Worm (Caenorhabditis elegans): ENCODE results near the gene C32C4.3.

Gene C32C4.3

ce11 chrV:10615496-10615895 lies 31.4 kb downstream of the C32C4.3 start, which contains the start of gene H09F14.1:
Gene H09F14.1, minus strand, starts transcription at chrV:10615596.
- no peak for TF ChIP-seq him-1 (tag; optimal IDR thresholded peaks at IDR 0.05)
- no peak for TF ChIP-seq dao-5 (tag; optimal IDR thresholded peaks at IDR 0.05)

DNA sequence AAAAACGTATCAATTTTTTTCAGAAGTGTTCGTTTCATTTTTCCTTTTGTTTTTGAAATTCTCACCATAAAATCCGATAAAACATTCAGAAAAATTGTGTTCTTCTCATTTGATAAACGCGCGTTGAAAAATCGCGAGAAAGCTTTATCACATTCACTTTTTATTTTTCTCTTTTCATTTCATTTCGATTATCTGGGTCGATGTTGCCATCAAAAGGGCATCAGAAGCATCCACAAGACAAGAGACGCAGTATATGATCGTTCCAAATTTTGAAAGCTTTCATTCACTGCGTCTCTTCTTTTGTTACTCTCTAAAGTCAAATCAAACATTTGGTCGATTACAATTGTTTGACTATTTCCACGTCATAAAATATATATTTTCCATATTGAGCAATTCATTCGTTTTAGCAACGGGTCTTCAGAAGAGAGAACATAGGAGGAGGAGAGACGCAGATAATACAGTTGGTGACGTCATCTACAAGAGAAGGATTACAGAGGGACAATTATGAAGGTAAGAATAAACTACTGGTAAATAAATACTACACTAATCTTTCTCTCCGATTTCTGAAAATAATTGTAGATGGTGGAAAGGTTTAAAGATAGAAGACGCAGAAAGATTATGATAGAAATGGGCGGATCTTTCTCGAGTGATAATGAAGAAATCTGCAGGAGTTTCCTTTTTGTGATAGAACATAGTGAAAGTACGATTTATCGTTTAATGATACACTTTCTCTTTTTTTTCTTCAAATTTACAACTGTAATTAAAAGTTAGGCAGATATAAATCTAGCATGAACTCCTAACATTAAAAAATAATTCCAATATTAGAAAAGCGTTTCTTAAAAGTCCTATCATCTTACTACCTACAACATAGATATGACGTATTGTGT lies 44.6 kb downstream of the C32C4.3 start, which contains the start of gene H27A22.1:
TSS of gene H27A22.1 (plus strand) at position 505 of the 887 bp plus-strand sequence.
- TF ChIP-seq dao-5 (tag; optimal IDR thresholded peaks at IDR 0.05) = no peak
- TF ChIP-seq W03F9.2 (tag; optimal IDR thresholded peaks at IDR 0.05) = no peak
- no peak for TF ChIP-seq him-1 (tag; optimal IDR thresholded peaks at IDR 0.05)

ce11 chrV:10598670-10599154 lies 48.2 kb downstream of the C32C4.3 start, which contains the start of gene scpl-4:
Gene scpl-4, plus strand, starts transcription at chrV:10599104.
- TF ChIP-seq him-1 (tag; optimal IDR thresholded peaks at IDR 0.05) = no peak
- TF ChIP-seq W03F9.2 (tag; optimal IDR thresholded peaks at IDR 0.05) = no peak

DNA sequence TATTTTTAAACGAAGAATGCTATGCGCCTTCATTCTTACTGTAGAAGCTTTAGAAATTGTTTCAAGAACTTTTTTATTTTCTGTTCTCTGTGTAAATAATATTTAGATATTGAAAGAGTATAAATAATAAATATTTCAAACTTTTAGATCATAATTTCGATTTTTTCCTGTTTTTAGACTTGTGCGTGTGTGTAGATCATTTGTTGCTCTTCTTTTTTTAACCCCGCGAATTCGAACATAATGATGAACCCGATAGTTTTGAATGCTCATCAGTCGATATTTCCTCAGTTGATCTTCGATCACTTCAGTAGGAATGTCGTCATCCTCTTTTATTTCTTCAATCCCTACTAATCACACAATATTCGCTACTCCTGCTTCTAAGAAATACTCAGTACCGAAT lies 49.7 kb downstream of the C32C4.3 start, which contains the start of gene T21C9.13:
TSS of gene T21C9.13 (plus strand) at position 33 of the 400 bp plus-strand sequence.
- TF ChIP-seq W03F9.2 (tag; optimal IDR thresholded peaks at IDR 0.05) (no peak), him-1 (tag; optimal IDR thresholded peaks at IDR 0.05) (no peak), dao-5 (tag; optimal IDR thresholded peaks at IDR 0.05) (no peak)
